Worm (Caenorhabditis elegans): ENCODE data around the gene C26E1.1.

ce11 chrV:13249436-13249835 is 47.9 kb upstream of the C26E1.1 start, which contains the start of gene odr-3:
- TF ChIP-seq snpc-4 (tag; optimal IDR thresholded peaks at IDR 0.05) (no peak), nhr-25 (tag; optimal IDR thresholded peaks at IDR 0.05) (no peak), ztf-4 (tag; optimal IDR thresholded peaks at IDR 0.05) (no peak), nhr-12 (tag; optimal IDR thresholded peaks at IDR 0.05) (no peak), nhr-6 (tag; optimal IDR thresholded peaks at IDR 0.05) (no peak), ZK546.5 (tag; optimal IDR thresholded peaks at IDR 0.05) (no peak), lin-13 (GFP tag; optimal IDR thresholded peaks at IDR 0.05) (no peak), sma-3 (GFP tag; optimal IDR thresholded peaks at IDR 0.05) (no peak)

All from whole organism, L2 larva.